Fruit fly (Drosophila melanogaster) ovary, adult (tissue): Measurements from ENCODE around the gene Cyp9f2.

Source experiments
- CG17801 ChIP-seq: fragments of 200-800 bp; optimal IDR thresholded peaks from 2 replicates; lab custom pipeline; 2019; ENCODE audit warnings: missing biosample characterization, mild to moderate bottlenecking, missing genetic modification characterization, moderate library complexity; ENCODE audit not compliant: partially characterized antibody

Gene Cyp9f2

DNA sequence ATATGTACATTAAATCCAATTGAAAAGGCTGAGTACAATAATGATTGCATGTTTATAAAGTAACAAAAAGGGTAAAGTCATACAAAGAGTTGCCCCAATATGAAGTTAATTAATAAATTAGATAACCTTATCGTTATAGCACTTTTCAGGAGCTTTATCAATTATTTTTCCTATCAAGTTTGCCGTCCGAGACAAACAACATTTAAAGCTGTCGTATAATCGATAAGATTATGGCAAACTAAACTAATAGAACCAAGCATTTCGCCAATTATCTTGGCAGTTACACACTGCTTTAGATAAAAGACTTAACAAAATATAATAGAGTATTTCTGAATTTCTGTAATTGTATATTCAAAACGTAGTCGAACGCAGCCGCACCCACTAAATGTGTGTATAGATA is 694 bp downstream of the Cyp9f2 start:
- no peak for TF ChIP-seq CG17801 (GFP tag; lab: Kevin White, UChicago)

DNA sequence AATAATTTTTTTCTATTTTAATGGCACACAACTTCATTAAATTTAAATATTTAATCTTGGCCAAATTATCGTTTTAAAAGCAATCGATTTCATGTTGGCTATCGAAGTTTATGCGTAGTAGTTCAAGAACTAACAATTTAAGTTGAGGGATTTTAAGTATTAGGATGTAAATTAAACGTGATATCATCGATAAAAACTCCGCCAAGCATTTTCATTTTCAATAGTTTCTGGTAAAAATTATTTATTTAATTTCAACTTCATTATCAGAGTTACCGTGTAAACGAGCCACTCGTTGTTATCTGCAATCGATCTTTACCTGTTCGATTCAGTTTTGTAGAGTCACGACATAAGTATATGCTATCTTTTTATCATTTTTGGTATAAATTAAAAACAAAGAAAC is 2.9 kb downstream of the Cyp9f2 start:
- peak; percentile 100 for TF ChIP-seq CG17801 (GFP tag; lab: Kevin White, UChicago)

DNA sequence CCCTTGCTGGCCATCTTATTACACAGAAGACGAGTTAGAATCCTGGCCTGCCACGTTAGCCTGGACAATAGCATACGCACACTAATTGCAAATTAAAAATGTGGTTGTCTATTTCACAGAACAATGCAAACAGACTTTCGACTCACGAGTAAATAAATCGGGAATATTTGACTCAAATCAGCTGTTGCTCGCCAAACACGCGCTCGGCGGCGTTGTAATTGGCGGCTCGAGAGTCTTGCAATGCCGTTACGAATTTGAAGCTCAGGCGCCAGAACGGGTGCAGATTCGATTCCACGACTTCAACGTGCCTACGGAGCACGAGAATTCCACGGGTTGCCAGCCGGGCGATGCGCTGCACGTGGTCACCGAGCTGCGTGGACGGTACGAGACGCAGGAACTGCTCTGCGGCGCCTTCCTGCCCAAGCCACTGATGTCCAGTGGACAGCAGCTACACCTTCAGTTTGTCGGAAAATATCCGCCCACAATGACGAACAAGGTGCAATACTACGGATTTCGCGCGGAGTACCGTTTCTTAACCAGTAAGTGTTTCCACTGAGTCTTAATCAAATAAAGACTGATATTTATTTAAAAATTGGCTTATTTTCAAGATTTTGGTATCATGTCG is 4.0 kb downstream of the Cyp9f2 start, which contains the start of gene DNAlig3:
Gene DNAlig3 (minus strand): TSS at position 168 of the 625 bp plus-strand sequence.
- peak; percentile 67 for TF ChIP-seq CG17801 (GFP tag; lab: Kevin White, UChicago)

DNA sequence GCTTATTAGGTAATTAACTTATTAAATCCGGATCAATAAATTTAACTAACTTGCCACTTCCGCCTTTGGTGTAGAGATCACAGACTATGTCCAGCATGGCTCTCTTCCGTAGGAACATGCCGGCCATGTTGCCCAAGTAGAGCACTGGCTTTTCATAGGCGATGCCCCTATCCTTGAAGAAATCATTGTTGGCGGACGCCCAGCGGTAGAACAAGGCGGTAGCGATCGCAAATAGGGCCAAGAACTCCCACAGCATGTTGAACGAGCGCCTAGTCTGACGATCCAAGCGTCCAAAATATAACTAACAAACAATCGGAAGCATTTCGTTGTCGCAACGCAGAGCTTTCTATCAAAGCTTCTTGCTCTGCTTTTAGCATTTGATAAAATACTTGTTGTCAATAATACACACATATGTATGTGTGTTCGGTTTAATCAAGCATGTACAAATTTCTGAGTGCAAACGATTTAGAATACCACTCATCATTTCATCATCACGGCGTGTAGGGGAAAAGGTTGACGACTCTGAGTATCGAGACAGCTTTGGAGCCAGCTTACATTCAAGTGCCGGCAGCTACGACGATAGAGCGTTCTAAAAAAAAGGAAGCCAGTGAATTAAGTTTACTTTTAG is 7.1 kb downstream of the Cyp9f2 start, which contains the start of gene Cyp9f3:
Gene Cyp9f3 (minus strand): TSS at position 310 of the 628 bp plus-strand sequence.
- TF ChIP-seq CG17801 (GFP tag; lab: Kevin White, UChicago), result no peak

DNA sequence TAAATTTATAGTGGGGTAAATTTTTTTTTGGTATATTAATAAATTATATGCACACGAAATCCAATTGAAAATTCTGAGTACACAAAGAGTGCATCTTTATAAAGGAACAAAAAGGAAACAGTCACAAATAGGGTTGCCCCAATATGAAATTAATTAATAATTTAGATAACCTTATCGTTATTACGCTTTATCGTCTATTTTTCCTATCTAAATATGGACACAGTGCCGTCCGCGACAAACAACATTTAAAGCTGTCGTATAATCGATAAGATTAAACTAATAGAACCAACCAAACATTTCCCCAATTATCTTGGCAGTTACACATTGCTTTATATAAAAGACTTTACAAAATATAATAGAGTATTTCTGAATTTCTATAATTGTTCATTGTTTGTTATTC is 7.8 kb downstream of the Cyp9f2 start:
- peak; percentile 19 for TF ChIP-seq CG17801 (GFP tag; lab: Kevin White, UChicago)

DNA sequence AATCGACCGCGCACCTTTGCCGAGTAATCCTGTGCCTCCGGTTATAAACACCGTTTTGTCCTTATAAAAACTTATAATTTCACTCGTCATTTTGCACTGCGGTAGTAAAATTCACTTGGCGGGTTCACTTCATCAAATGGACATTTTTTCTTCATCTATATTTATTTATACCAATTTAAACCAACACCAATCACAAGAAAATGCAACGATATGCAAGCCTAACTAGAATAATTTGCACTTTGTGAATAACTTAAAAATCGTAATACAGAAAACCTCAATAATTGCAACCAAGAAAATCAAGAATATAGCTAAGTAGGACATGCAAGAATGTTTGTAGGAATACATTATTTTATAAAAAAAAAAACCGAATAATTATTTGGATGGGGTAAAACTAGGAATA is 9.9 kb downstream of the Cyp9f2 start, which contains the start of the genes CG10096 and CG10097:
Gene CG10096 (minus strand): TSS at position 101 of the 400 bp plus-strand sequence.
Gene CG10097 (minus strand): TSS at position 101 of the 400 bp plus-strand sequence.
- TF ChIP-seq CG17801 (GFP tag; lab: Kevin White, UChicago), result no peak

DNA sequence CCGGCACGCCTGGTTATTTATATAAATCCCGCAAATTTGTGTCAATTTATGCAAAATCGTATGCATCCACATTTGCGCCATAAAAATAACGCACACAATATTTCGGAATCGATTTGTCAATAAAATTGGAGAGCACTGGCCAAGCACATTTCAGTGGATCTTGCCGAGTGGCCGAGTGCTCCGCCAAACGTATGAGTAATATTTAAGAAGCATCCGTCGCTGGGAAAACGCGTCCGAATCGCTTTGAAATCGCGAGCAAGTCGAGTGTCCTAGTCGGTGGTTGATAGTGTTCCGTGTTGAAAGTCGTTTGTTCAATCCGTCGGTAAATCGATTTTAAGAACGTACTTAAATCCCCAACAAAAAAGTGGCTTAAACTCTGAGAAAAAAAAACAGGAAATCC is 18.9 kb downstream of the Cyp9f2 start, which contains the start of gene CG33098:
Gene CG33098 (plus strand): TSS at position 224 of the 400 bp plus-strand sequence.
- TF ChIP-seq CG17801 (GFP tag; lab: Kevin White, UChicago), result no peak

DNA sequence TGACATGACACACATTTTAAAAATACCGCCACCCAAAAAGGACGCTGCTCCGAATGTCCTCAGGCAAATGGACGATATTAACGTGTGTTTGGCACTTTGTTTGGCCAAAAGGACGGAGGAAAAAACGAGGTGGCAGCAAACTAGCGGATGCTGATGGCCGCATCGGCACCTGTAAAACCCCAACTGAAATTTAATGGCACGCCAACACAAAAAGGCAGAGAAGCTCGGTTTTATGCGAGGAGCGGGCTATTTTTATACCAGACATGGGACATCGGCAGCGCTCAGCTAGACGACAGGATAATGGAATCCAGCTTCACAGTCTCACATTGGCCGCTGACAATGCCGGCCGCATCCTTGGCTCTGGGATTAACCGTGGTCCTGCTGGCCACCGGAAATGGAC is 19.9 kb downstream of the Cyp9f2 start, which contains the start of gene Sol1:
Gene Sol1 (plus strand): TSS at position 301 of the 400 bp plus-strand sequence.
- TF ChIP-seq CG17801 (GFP tag; lab: Kevin White, UChicago), result no peak

DNA sequence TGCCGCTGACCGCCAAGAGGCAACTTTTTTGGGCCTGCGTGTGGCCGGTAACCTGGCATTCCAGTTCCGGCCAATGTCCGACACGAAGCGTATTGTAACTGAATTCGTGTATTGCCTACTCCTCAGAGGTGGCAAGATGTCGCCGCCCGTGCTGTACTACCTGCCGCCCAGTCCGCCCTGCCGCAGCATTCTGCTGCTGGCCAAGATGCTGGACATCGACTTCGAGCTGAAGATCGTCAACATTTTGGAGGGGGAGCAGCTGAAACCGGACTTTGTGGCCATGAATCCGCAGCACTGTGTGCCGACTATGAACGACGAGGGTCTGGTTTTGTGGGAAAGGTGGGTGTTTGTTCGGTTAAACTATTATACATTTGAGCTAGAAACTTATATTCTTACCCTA is 21.6 kb downstream of the Cyp9f2 start:
- TF ChIP-seq CG17801 (GFP tag; lab: Kevin White, UChicago), result no peak

DNA sequence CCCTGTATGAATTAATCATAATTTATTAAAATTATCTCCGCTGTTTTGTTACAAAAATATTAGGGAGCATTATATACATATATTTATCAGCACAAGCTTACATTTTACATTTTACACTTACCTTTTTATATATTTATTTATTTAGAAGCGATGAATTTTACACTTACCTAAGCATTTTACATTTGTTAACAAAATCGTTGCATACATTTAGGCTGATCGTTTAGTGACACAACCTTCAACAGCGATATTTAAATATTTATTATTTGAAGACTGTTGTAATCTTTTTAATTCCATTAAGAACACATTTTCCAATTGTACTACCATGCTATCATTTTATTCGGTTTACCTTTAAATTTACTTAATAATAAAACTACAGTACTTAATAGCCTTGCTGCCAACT is 22.0 kb downstream of the Cyp9f2 start:
- no peak for TF ChIP-seq CG17801 (GFP tag; lab: Kevin White, UChicago)

DNA sequence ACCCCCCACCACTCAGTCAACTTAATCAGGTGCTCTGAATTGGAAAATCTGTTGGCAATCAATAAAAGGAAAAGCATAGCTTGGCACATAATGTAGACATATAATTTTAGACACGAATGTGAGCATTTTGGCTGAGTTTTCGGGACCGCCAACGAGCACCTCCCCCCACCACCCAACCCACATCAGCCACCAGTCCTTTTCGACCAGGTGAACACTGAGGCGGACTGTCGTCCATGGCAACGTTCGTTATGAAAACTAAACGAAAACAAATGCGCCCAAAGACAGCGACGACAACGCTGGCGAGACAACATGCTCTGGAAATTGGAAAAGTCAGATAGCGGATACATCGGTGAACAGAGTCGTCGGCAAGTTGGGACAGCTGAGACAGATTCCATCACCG is 22.8 kb downstream of the Cyp9f2 start, which contains the start of gene GstD11:
Gene GstD11 (plus strand): TSS at position 301 of the 400 bp plus-strand sequence.
- no peak for TF ChIP-seq CG17801 (GFP tag; lab: Kevin White, UChicago)

DNA sequence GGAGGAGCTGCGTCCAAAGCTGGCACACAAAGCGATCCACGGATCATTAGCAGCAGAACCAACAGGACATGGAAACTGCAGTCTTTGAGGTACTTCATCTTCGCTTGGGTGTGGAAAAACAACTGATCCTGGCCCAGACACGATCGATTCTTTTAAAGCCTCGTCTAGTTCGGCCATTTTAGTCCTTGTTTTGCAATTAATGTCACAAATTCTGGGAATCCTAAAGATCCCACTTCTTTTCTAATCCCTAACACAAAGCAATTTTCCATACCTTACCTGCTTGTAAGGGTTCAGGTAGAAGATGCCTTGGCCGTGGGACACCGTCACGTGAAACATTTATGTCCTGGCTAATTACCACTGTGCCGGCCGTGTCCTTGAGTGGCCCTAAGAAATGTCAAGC is 23.3 kb downstream of the Cyp9f2 start, which contains the start of gene CG10035:
Gene CG10035 (minus strand): TSS at position 129 of the 400 bp plus-strand sequence.
- TF ChIP-seq CG17801 (GFP tag; lab: Kevin White, UChicago), result no peak

DNA sequence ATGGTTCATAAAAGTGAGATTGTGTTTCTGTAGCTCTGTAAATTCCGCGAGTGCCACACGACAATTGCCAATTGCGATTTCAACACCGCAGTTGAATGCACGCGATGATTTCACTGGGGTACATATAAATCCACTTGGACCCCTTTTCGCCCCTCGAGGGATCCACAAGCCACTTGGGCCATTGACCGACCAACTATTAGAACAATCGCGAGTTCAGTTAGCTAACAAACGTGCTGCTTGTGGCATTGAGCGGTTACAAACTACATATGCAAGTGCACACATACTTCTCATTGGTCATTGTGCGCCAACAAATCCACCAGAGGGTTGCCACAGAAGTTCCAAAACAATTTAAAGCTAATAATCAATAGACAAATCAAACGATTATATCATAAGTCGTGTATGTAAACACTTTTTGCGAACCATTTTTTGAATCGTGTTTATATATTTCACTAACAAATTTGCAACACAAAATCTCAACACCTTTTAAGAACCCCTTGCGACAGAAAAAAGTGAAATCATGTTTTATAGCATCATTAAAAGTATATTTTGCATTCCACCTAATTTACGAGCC is 24.6 kb downstream of the Cyp9f2 start:
- no peak for TF ChIP-seq CG17801 (GFP tag; lab: Kevin White, UChicago)

DNA sequence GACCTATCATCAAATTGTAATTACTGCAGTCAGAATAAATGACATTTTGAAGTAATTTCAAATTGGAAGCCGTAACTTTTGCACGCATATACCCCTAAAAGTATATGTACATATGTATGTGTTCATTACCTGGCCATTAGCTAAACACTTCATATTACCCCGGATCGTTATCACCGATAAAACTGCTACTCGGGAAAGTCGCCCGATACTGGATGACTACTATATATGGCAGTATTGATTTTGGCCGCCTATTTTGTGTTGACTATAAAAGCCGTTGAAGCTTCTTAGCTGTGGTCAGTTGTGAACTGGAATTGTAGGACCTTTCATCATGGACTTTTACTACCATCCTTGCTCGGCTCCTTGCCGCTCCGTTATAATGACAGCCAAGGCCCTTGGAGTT is 26.1 kb downstream of the Cyp9f2 start, which contains the start of gene GstD8:
Gene GstD8 (plus strand): TSS at position 301 of the 400 bp plus-strand sequence.
- TF ChIP-seq CG17801 (GFP tag; lab: Kevin White, UChicago), result no peak

DNA sequence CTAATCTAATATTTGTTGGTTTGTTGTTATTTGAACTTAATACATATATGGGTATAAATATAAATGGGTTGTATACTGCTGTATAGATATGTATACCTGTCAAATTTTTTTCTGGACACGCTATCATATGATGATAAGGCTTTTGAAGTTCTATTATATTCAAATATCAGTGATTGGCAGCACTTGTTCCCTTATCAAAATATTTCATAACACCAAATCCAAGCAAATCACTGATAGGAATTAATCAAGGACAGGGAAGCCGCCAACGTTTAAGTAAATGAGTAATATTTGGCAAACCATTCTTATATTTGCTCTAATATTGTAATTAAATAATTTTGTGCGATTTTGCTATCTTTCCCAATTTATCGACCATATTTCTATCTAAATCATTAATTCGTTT is 26.6 kb downstream of the Cyp9f2 start:
- no peak for TF ChIP-seq CG17801 (GFP tag; lab: Kevin White, UChicago)
